Worm (Caenorhabditis elegans) whole organism, early embryonic: ENCODE results near the gene F15E6.3.

Experiments used
- B0310.2 ChIP-seq: sonication (generic microtip); optimal IDR thresholded peaks from 2 replicates; lab custom pipeline; 2016; ENCODE audit warnings: mild to moderate bottlenecking, missing genetic modification characterization, missing compliant biosample characterization
- F13C5.2 ChIP-seq: sonication (generic microtip); optimal IDR thresholded peaks from 2 replicates; lab custom pipeline; 2017; ENCODE audit warnings: mild to moderate bottlenecking, missing genetic modification characterization, inconsistent platforms, missing compliant biosample characterization
- aly-1 ChIP-seq: sonication (generic microtip); optimal IDR thresholded peaks from 2 replicates; lab custom pipeline; 2016; ENCODE audit warnings: missing genetic modification characterization, missing compliant biosample characterization
- ama-1 ChIP-seq: fragments of 150-350 bp; optimal IDR thresholded peaks from 2 replicates; lab custom pipeline; 2014
- ceh-13 ChIP-seq: fragments of 200-800 bp; sonication (Bioruptor generic); optimal IDR thresholded peaks from 2 replicates; lab custom pipeline; 2018; ENCODE audit warnings: mild to moderate bottlenecking, missing genetic modification characterization, missing compliant biosample characterization
- ceh-36 ChIP-seq: sonication (generic microtip); optimal IDR thresholded peaks from 2 replicates; lab custom pipeline; 2016; ENCODE audit warnings: missing genetic modification characterization, inconsistent platforms, missing compliant biosample characterization
- ets-7 ChIP-seq: sonication (generic microtip); optimal IDR thresholded peaks from 2 replicates; lab custom pipeline; 2016; ENCODE audit warnings: missing genotype, missing genetic modification characterization, missing compliant biosample characterization
- flt-1 ChIP-seq: fragments of 200-800 bp; sonication (Bioruptor generic); IDR thresholded peaks from 2 replicates; pipeline ENCODE4 v1.3.6; 2022; ENCODE audit warnings: missing genetic modification characterization, missing compliant biosample characterization
- hmbx-1 ChIP-seq: sonication (generic microtip); optimal IDR thresholded peaks from 2 replicates; lab custom pipeline; 2016; ENCODE audit warnings: mild to moderate bottlenecking, missing genetic modification characterization, missing compliant biosample characterization
- hmg-4 ChIP-seq: fragments of 200-800 bp; sonication (Bioruptor generic); optimal IDR thresholded peaks from 2 replicates; lab custom pipeline; 2018; ENCODE audit warnings: mild to moderate bottlenecking, missing genetic modification characterization, missing compliant biosample characterization
- hnd-1 ChIP-seq: sonication (generic microtip); optimal IDR thresholded peaks from 2 replicates; lab custom pipeline; 2016; ENCODE audit warnings: missing genetic modification characterization, missing compliant biosample characterization
- sea-1 ChIP-seq: fragments of 200-800 bp; sonication (Bioruptor generic); conservative IDR thresholded peaks from 2 replicates; pipeline ENCODE4 v1.3.6; 2022; ENCODE audit warnings: missing genetic modification characterization, missing compliant biosample characterization
- tbx-11 ChIP-seq: fragments of 200-800 bp; sonication (Bioruptor generic); IDR thresholded peaks from 2 replicates; pipeline ENCODE4 v1.3.6; 2022; ENCODE audit warnings: missing genetic modification characterization, missing compliant biosample characterization
- tra-4 ChIP-seq: sonication (generic microtip); optimal IDR thresholded peaks from 2 replicates; lab custom pipeline; 2017; ENCODE audit warnings: missing genetic modification characterization, missing compliant biosample characterization

DNA sequence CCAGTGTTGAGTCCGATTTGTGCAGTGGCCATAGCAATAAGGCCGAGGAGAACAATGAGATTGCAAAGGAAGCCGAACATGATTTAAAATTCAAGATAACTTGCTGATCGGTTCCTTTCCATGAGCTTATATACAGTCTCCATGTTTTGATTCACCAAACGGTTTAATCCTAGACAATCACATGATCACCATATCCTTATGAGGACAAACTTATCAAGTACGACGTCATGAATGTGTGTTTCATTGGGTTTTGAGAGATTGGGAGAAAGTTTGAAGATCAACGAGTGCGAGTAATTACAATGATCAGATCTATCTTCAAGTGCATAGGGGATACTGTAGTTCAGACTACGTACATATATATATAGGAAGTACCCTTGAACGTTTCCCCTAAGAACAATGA lies 4.2 kb upstream of the F15E6.3 start, which contains the start of gene dct-7:
- no peak for TF ChIP-seq F13C5.2 (tag; lab: Kevin White, UChicago)
- no peak for TF ChIP-seq hmbx-1 (tag; lab: Kevin White, UChicago)
- no peak for TF ChIP-seq B0310.2 (tag; lab: Kevin White, UChicago)
- TF ChIP-seq sea-1, result no peak
- no peak for TF ChIP-seq ets-7 (tag; lab: Kevin White, UChicago)
- no peak for TF ChIP-seq ama-1 (lab: Kevin White, UChicago)
- TF ChIP-seq hmg-4 (GFP tag; lab: Kevin White, UChicago), result no peak
- no peak for TF ChIP-seq flt-1 (GFP tag; lab: Robert Waterston, UW)
- no peak for TF ChIP-seq hnd-1 (tag; lab: Kevin White, UChicago)
- TF ChIP-seq tbx-11 (GFP tag; lab: Robert Waterston, UW), result no peak
- TF ChIP-seq tra-4 (tag; lab: Kevin White, UChicago), result no peak
- no peak for TF ChIP-seq aly-1 (tag; lab: Kevin White, UChicago)
- TF ChIP-seq ceh-13 (GFP tag; lab: Kevin White, UChicago), result no peak
- TF ChIP-seq ceh-36 (tag; lab: Kevin White, UChicago), result no peak
